Worm (Caenorhabditis elegans) whole organism, mixed stage, embryonic: ENCODE data around the gene vap-1.
A peak's percentile ranks its signal among the peaks of the same experiment; 100 is the strongest.

Experiments used
- M03D4.4 ChIP-seq: sonication (generic microtip); optimal IDR thresholded peaks from 2 replicates; lab custom pipeline; 2017; ENCODE audit warnings: mild to moderate bottlenecking, missing genetic modification characterization, missing compliant biosample characterization
- bed-3 ChIP-seq: fragments of 200-800 bp; sonication (Bioruptor generic); optimal IDR thresholded peaks from 3 replicates; lab custom pipeline; 2018; ENCODE audit warnings: mild to moderate bottlenecking, missing genetic modification characterization, moderate library complexity, missing compliant biosample characterization
- blmp-1 ChIP-seq: fragments of 150-350 bp; optimal IDR thresholded peaks from 2 replicates; lab custom pipeline; 2014; ENCODE audit warnings: missing biosample characterization, missing genetic modification characterization
- ceh-39 ChIP-seq: fragments of 150-350 bp; optimal IDR thresholded peaks from 2 replicates; lab custom pipeline; 2014; ENCODE audit warnings: missing biosample characterization, missing genetic modification characterization
- ceh-43 ChIP-seq: fragments of 200-800 bp; sonication (Bioruptor generic); optimal IDR thresholded peaks from 2 replicates; lab custom pipeline; 2018; ENCODE audit warnings: mild to moderate bottlenecking, missing genetic modification characterization, moderate library complexity, missing compliant biosample characterization
- ceh-83 ChIP-seq: fragments of 200-800 bp; sonication (Bioruptor generic); optimal IDR thresholded peaks from 2 replicates; lab custom pipeline; 2018; ENCODE audit warnings: mild to moderate bottlenecking, missing genetic modification characterization, missing compliant biosample characterization
- ces-1 ChIP-seq: fragments of 150-350 bp; optimal IDR thresholded peaks from 2 replicates; lab custom pipeline; 2014; ENCODE audit warnings: missing biosample characterization, missing genetic modification reagents, missing genetic modification characterization
- cnd-1 ChIP-seq: fragments of 200-800 bp; sonication (Bioruptor generic); optimal IDR thresholded peaks from 2 replicates; lab custom pipeline; 2018; ENCODE audit warnings: mild to moderate bottlenecking, missing genetic modification characterization, missing compliant biosample characterization
- drap-1 ChIP-seq: fragments of 200-800 bp; sonication (Bioruptor generic); optimal IDR thresholded peaks from 3 replicates; lab custom pipeline; 2018; ENCODE audit warnings: mild to moderate bottlenecking, missing genetic modification characterization, missing compliant biosample characterization
- elt-1 ChIP-seq: sonication (generic microtip); optimal IDR thresholded peaks from 2 replicates; lab custom pipeline; 2017; ENCODE audit warnings: missing genetic modification characterization, mild to moderate bottlenecking, missing compliant biosample characterization, antibody characterized with exemption, moderate library complexity, borderline replicate concordance; ENCODE audit not compliant: insufficient read depth
- elt-3 ChIP-seq: fragments of 150-350 bp; optimal IDR thresholded peaks from 2 replicates; lab custom pipeline; 2014; ENCODE audit warnings: missing biosample characterization, missing genetic modification characterization
- flh-1 ChIP-seq: fragments of 200-800 bp; sonication (Bioruptor generic); optimal IDR thresholded peaks from 2 replicates; lab custom pipeline; 2018; ENCODE audit warnings: mild to moderate bottlenecking, missing genetic modification characterization, moderate library complexity, missing compliant biosample characterization
- ham-2 ChIP-seq: fragments of 200-800 bp; sonication (Bioruptor generic); optimal IDR thresholded peaks from 2 replicates; lab custom pipeline; 2018; ENCODE audit warnings: mild to moderate bottlenecking, missing genetic modification characterization, missing compliant biosample characterization
- hlh-1 ChIP-seq: fragments of 150-350 bp; optimal IDR thresholded peaks from 2 replicates; lab custom pipeline; 2014; ENCODE audit warnings: missing biosample characterization, missing genetic modification reagents, missing genetic modification characterization
- lin-13 ChIP-seq: fragments of 150-350 bp; optimal IDR thresholded peaks from 2 replicates; lab custom pipeline; 2014; ENCODE audit warnings: missing biosample characterization, missing genetic modification characterization
- lin-32 ChIP-seq: fragments of 200-800 bp; sonication (Bioruptor generic); optimal IDR thresholded peaks from 2 replicates; lab custom pipeline; 2018; ENCODE audit warnings: mild to moderate bottlenecking, missing genetic modification characterization, missing compliant biosample characterization
- lsy-2 ChIP-seq: fragments of 150-350 bp; optimal IDR thresholded peaks from 2 replicates; lab custom pipeline; 2014; ENCODE audit warnings: missing biosample characterization, missing genetic modification characterization
- mab-5 ChIP-seq: fragments of 150-350 bp; optimal IDR thresholded peaks from 2 replicates; lab custom pipeline; 2014; ENCODE audit warnings: missing biosample characterization, missing genetic modification characterization
- mep-1 ChIP-seq: fragments of 150-350 bp; optimal IDR thresholded peaks from 2 replicates; lab custom pipeline; 2017; ENCODE audit warnings: missing biosample characterization, missing genetic modification reagents, missing genetic modification characterization, inconsistent platforms
- mls-2 ChIP-seq: sonication (generic microtip); optimal IDR thresholded peaks from 2 replicates; lab custom pipeline; 2016; ENCODE audit warnings: mild to moderate bottlenecking, missing genetic modification characterization, moderate library complexity, missing compliant biosample characterization
- nhr-12 ChIP-seq: fragments of 150-350 bp; optimal IDR thresholded peaks from 2 replicates; lab custom pipeline; 2014; ENCODE audit warnings: missing biosample characterization, missing genetic modification characterization
- nhr-2 ChIP-seq: fragments of 150-350 bp; optimal IDR thresholded peaks from 2 replicates; lab custom pipeline; 2014; ENCODE audit warnings: missing biosample characterization, missing genetic modification characterization
- nhr-237 ChIP-seq: fragments of 150-350 bp; optimal IDR thresholded peaks from 2 replicates; lab custom pipeline; 2014; ENCODE audit warnings: missing biosample characterization, missing genetic modification characterization
- nhr-28 ChIP-seq: fragments of 150-350 bp; optimal IDR thresholded peaks from 2 replicates; lab custom pipeline; 2014; ENCODE audit warnings: missing biosample characterization, missing genetic modification characterization
- nhr-76 ChIP-seq: sonication (generic microtip); optimal IDR thresholded peaks from 2 replicates; lab custom pipeline; 2017; ENCODE audit warnings: missing biosample characterization, missing genetic modification characterization
- pha-4 ChIP-seq: fragments of 150-350 bp; optimal IDR thresholded peaks from 2 replicates; lab custom pipeline; 2018; ENCODE audit warnings: missing biosample characterization, missing genetic modification reagents, missing genetic modification characterization
- sem-2 ChIP-seq: fragments of 200-800 bp; sonication (Bioruptor generic); optimal IDR thresholded peaks from 2 replicates; lab custom pipeline; 2018; ENCODE audit warnings: mild to moderate bottlenecking, missing genetic modification characterization, missing compliant biosample characterization
- snpc-4 ChIP-seq: fragments of 150-350 bp; optimal IDR thresholded peaks from 2 replicates; lab custom pipeline; 2014; ENCODE audit warnings: missing biosample characterization, missing genetic modification characterization
- sptf-1 ChIP-seq: sonication (generic microtip); optimal IDR thresholded peaks from 2 replicates; lab custom pipeline; 2017; ENCODE audit warnings: mild to moderate bottlenecking, missing genetic modification characterization, moderate library complexity, missing compliant biosample characterization
- tbx-8 ChIP-seq: fragments of 200-800 bp; sonication (Bioruptor generic); optimal IDR thresholded peaks from 2 replicates; lab custom pipeline; 2018; ENCODE audit warnings: mild to moderate bottlenecking, missing genetic modification characterization, moderate library complexity, missing compliant biosample characterization
- unc-120 ChIP-seq: sonication (generic microtip); optimal IDR thresholded peaks from 2 replicates; lab custom pipeline; 2017; ENCODE audit warnings: missing genetic modification characterization, missing compliant biosample characterization; ENCODE audit not compliant: poor library complexity, severe bottlenecking
- unc-39 ChIP-seq: fragments of 150-350 bp; optimal IDR thresholded peaks from 2 replicates; lab custom pipeline; 2014; ENCODE audit warnings: missing biosample characterization, missing genetic modification characterization
- unc-62 ChIP-seq: fragments of 150-350 bp; optimal IDR thresholded peaks from 2 replicates; lab custom pipeline; 2014; ENCODE audit warnings: missing biosample characterization, missing genetic modification reagents, missing genetic modification characterization
- zip-8 ChIP-seq: fragments of 150-350 bp; optimal IDR thresholded peaks from 2 replicates; lab custom pipeline; 2014; ENCODE audit warnings: missing biosample characterization, missing genetic modification characterization
- ztf-11 ChIP-seq: fragments of 150-350 bp; optimal IDR thresholded peaks from 2 replicates; lab custom pipeline; 2014; ENCODE audit warnings: missing biosample characterization, missing genetic modification characterization

Gene vap-1

DNA sequence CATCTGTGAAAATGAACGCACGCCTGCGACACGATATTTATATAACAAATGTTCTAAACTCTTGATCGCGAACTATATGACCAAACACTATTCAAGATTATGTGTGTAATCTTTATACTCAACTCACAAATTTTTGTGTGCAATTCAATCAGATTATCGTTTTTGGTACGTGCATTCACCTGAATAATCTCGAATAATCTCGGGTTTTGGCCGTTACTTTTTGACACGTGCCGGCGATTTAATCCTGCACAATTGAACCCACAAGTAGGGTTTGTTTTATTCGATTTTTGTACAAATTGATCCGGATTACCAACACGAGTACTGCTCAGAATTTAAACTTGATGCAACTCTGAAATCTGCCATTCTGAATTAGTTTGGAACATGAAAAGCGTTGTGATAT lies at the start of gene vap-1, which contains the start of gene F11C7.2:
Gene vap-1 (minus strand): TSS at position 101 of the 400 bp plus-strand sequence.
Gene F11C7.2 (plus strand): TSS at position 359 of the 400 bp plus-strand sequence.
- TF ChIP-seq zip-8 (tag; lab: Kevin White, UChicago) (no peak), ztf-11 (tag; lab: Kevin White, UChicago) (no peak)
- TF ChIP-seq, all 35 proteins: peak for 0

ce11 chrX:17438386-17438785 lies 42.0 kb upstream of the vap-1 start, which contains the start of gene C36E6.8:
C36E6.8 (plus strand) TSS chrX:17438686.
- TF ChIP-seq mab-5 (tag; lab: Kevin White, UChicago) (no peak), drap-1 (GFP tag; lab: Kevin White, UChicago) (no peak), ceh-43 (GFP tag; lab: Kevin White, UChicago) (no peak), ham-2 (no peak), tbx-8 (GFP tag; lab: Kevin White, UChicago) (no peak), lin-32 (GFP tag; lab: Kevin White, UChicago) (no peak), nhr-2 (tag; lab: Kevin White, UChicago) (no peak), nhr-237 (no peak)

DNA sequence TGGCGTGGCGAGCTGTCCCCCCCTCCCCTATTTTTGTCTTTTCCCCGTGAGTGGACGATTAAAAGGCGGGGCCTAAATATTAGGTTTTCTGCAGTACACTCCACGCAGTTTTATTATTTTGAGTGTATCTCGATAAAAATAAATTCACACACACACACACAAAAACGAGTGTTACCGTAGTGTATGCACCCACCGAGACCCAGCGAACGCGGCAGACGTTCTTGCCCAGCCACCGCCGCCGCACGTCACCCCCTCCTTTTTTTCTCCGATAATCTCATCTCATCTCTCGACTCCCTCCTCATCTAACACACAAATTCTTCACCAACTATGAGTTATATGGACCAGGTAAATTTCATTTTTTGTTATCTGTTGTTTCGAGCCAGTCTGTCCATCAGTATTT lies 37.9 kb upstream of the vap-1 start, which contains the start of gene fubl-3:
Gene fubl-3 (plus strand): TSS at position 212 of the 400 bp plus-strand sequence.
- TF ChIP-seq hlh-1 (peak; percentile 44), tbx-8 (GFP tag; lab: Kevin White, UChicago) (no peak), drap-1 (GFP tag; lab: Kevin White, UChicago) (no peak), ceh-83 (GFP tag; lab: Kevin White, UChicago) (no peak), nhr-12 (tag; lab: Kevin White, UChicago) (no peak), mep-1 (tag; lab: Kevin White, UChicago) (peak; percentile 7), ztf-11 (tag; lab: Kevin White, UChicago) (no peak), lsy-2 (tag; lab: Kevin White, UChicago) (peak; percentile 92), mab-5 (tag; lab: Kevin White, UChicago) (no peak), sem-2 (GFP tag; lab: Kevin White, UChicago) (no peak), zip-8 (tag; lab: Kevin White, UChicago) (no peak), nhr-28 (no peak), pha-4 (tag; lab: Kevin White, UChicago) (peak; percentile 1), unc-120 (tag; lab: Kevin White, UChicago) (no peak), nhr-76 (tag; lab: Kevin White, UChicago) (no peak), flh-1 (GFP tag; lab: Kevin White, UChicago) (no peak), sptf-1 (tag; lab: Kevin White, UChicago) (no peak), unc-39 (no peak), ces-1 (GFP tag; lab: Kevin White, UChicago) (peak; percentile 26), elt-3 (tag; lab: Kevin White, UChicago) (no peak), ham-2 (no peak), ceh-43 (GFP tag; lab: Kevin White, UChicago) (no peak), mls-2 (tag; lab: Kevin White, UChicago) (no peak), unc-62 (GFP tag; lab: Kevin White, UChicago) (no peak), bed-3 (GFP tag; lab: Kevin White, UChicago) (no peak), cnd-1 (tag; lab: Kevin White, UChicago) (peak; percentile 8), blmp-1 (no peak), nhr-2 (tag; lab: Kevin White, UChicago) (no peak), lin-13 (tag; lab: Kevin White, UChicago) (peak; percentile 13), elt-1 (tag; lab: Kevin White, UChicago) (peak; percentile 18), M03D4.4 (tag; lab: Kevin White, UChicago) (no peak), snpc-4 (tag; lab: Kevin White, UChicago) (no peak)

DNA sequence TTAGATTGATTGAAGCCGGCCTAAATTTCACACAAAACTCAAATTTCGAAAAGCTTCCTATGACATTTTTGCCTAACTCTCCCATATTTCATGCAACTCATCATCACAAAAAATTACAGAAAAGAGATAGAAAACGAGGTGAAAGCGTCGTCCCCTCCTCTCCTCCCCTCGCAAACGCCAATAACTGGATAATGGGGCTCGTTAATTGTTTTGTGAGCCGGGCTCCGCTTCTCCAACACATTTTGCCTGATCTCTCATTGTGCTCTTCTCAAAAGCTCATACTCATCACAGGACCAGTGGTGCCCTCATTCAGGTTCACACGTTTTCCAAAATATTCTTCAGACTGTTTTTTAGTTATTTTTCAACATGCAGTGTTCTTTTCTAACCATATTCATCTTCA lies 32.4 kb upstream of the vap-1 start, which contains the start of gene pbo-6:
Gene pbo-6 (plus strand): TSS at position 240 of the 400 bp plus-strand sequence.
- TF ChIP-seq elt-3 (tag; lab: Kevin White, UChicago) (no peak), ham-2 (no peak), pha-4 (tag; lab: Kevin White, UChicago) (no peak), sem-2 (GFP tag; lab: Kevin White, UChicago) (no peak), lsy-2 (tag; lab: Kevin White, UChicago) (no peak), drap-1 (GFP tag; lab: Kevin White, UChicago) (no peak), nhr-28 (no peak), ztf-11 (tag; lab: Kevin White, UChicago) (no peak), mls-2 (tag; lab: Kevin White, UChicago) (no peak), snpc-4 (tag; lab: Kevin White, UChicago) (no peak), ceh-39 (no peak), M03D4.4 (tag; lab: Kevin White, UChicago) (no peak), nhr-76 (tag; lab: Kevin White, UChicago) (no peak), elt-1 (tag; lab: Kevin White, UChicago) (no peak)
